Fruit fly (Drosophila melanogaster) whole organism, prepupa: Measurements from ENCODE around the gene alpha-Est6.

Source experiments
- Blimp-1 ChIP-seq: fragments of 200-800 bp; sonication (Bioruptor generic); optimal IDR thresholded peaks from 3 replicates; lab custom pipeline; 2017; ENCODE audit warnings: missing biosample characterization, missing genetic modification characterization, mild to moderate bottlenecking, moderate library complexity, missing genetic modification reagents
- CG3032 ChIP-seq: fragments of 200-800 bp; optimal IDR thresholded peaks from 2 replicates; lab custom pipeline; 2019; ENCODE audit warnings: missing biosample characterization, mild to moderate bottlenecking, missing genetic modification characterization, moderate library complexity
- CG3919 ChIP-seq: fragments of 200-800 bp; sonication (Bioruptor generic); optimal IDR thresholded peaks from 3 replicates; lab custom pipeline; 2016; ENCODE audit warnings: missing biosample characterization, missing genetic modification characterization
- CG7368 ChIP-seq: fragments of 200-800 bp; sonication (Bioruptor generic); optimal IDR thresholded peaks from 3 replicates; lab custom pipeline; 2016; ENCODE audit warnings: missing biosample characterization, missing genetic modification characterization
- CG8319 ChIP-seq: fragments of 200-800 bp; sonication (Bioruptor generic); optimal IDR thresholded peaks from 3 replicates; lab custom pipeline; 2016; ENCODE audit warnings: missing biosample characterization, missing genetic modification characterization
- Gug ChIP-seq: fragments of 200-800 bp; sonication (Bioruptor generic); IDR thresholded peaks from 2 replicates; pipeline ENCODE4 v1.3.6; 2022; ENCODE audit warnings: missing biosample characterization, missing genetic modification characterization
- dac ChIP-seq: fragments of 200-800 bp; sonication (Bioruptor generic); optimal IDR thresholded peaks from 2 replicates; lab custom pipeline; 2017; ENCODE audit warnings: missing biosample characterization, mild to moderate bottlenecking, missing genetic modification characterization
- vri ChIP-seq: fragments of 200-800 bp; sonication (Bioruptor generic); optimal IDR thresholded peaks from 3 replicates; lab custom pipeline; 2016; ENCODE audit warnings: missing biosample characterization, mild to moderate bottlenecking, missing genetic modification characterization

Gene alpha-Est6

dm6 chr3R:7474616-7475120 lies 53.9 kb downstream of the alpha-Est6 start (continued):
- TF ChIP-seq dac (GFP tag; lab: Kevin White, UChicago), result no peak
- TF ChIP-seq Gug (GFP tag; lab: Robert Waterston, UW), result peak; percentile 44; the same call in 1 of the 2 replicates
- peak; percentile 48 for TF ChIP-seq CG3032
- TF ChIP-seq Blimp-1 (GFP tag; lab: Kevin White, UChicago), result peak; percentile 39
- TF ChIP-seq vri (GFP tag; lab: Kevin White, UChicago), result peak; percentile 90
- TF ChIP-seq CG7368 (GFP tag; lab: Kevin White, UChicago), result peak; percentile 49
- peak; percentile 60 for TF ChIP-seq CG3919 (GFP tag; lab: Kevin White, UChicago)
- no peak for TF ChIP-seq CG8319 (GFP tag; lab: Kevin White, UChicago)
